Worm (Caenorhabditis elegans): ENCODE data around the gene Y42A5A.1.

The Y42A5A.1 gene

DNA sequence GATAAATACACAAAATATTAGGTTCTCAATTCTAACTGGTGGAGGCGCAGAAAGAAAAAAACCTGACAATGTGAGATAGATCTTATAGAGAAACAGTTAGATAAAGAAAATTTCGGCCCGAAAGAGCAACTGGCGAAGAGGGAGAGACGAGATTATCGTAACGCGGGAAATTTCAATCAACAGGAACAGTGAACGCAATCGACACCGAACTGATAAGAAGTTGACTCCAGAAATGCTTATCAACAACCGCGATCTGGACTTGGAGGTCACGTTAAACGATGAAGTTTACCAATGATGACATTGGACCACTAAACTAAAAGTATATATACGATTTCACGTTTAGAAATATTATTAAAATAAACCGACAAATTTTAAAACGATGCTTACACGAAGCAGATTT is 11.3 kb upstream of the Y42A5A.1 start (continued):
- TF ChIP-seq ztf-1 (GFP tag; conservative IDR thresholded peaks at IDR 0.05): no peak

DNA sequence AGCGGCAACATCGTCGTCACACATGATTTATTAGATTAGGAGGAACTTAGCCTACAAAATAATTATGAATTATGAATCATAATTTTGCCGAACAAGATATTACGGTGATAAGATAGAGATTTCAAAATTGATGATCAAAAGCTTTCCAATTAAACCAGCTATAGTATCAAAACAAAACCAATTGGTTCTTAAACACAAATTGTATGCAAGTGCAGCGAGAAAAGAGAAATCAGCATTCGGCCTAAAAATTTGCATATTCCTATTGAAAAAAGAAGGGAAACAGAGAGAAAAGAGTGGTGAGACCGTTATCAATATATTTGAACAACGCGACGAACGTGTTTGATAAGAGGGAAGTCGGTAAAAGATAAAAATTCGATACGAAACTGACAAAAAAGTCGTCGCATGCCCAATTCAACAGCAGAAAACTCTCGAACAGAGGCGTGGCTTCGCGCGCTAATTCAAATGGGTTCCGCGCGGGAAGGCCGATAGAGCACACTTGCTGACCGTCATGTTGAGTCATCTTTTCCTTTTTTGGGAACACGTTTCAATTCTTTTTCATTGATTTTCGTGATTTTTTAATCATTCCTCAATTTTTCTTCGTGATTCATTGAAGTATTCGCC is 9.5 kb upstream of the Y42A5A.1 start, which contains the start of gene act-2:
Gene act-2 (minus strand): TSS at position 51 of the 621 bp plus-strand sequence.
- TF ChIP-seq alr-1 (tag; optimal IDR thresholded peaks at IDR 0.05) (no peak), mab-5 (tag; optimal IDR thresholded peaks at IDR 0.05) (peak; percentile 21), ztf-1 (GFP tag; conservative IDR thresholded peaks at IDR 0.05) (no peak), sem-4 (tag; optimal IDR thresholded peaks at IDR 0.05) (peak; percentile 80), nhr-6 (tag; optimal IDR thresholded peaks at IDR 0.05) (no peak), dmd-4 (tag; optimal IDR thresholded peaks at IDR 0.05) (no peak), lin-13 (GFP tag; optimal IDR thresholded peaks at IDR 0.05) (peak; percentile 74), lin-11 (tag; optimal IDR thresholded peaks at IDR 0.05) (peak; percentile 76), nhr-237 (tag; optimal IDR thresholded peaks at IDR 0.05) (no peak), ztf-11 (tag; optimal IDR thresholded peaks at IDR 0.05) (no peak), unc-55 (GFP tag; optimal IDR thresholded peaks at IDR 0.05) (peak; percentile 86), mbf-1 (tag; optimal IDR thresholded peaks at IDR 0.05) (no peak), egl-27 (tag; optimal IDR thresholded peaks at IDR 0.05) (no peak), nhr-11 (tag; optimal IDR thresholded peaks at IDR 0.05) (no peak), aly-2 (tag; optimal IDR thresholded peaks at IDR 0.05) (no peak), R02D3.7 (tag; optimal IDR thresholded peaks at IDR 0.05) (no peak), nhr-10 (tag; optimal IDR thresholded peaks at IDR 0.05) (no peak), ztf-4 (tag; optimal IDR thresholded peaks at IDR 0.05) (peak; percentile 50), C34F6.9 (tag; optimal IDR thresholded peaks at IDR 0.05) (peak; percentile 88), mdl-1 (tag; optimal IDR thresholded peaks at IDR 0.05) (no peak), zag-1 (tag; optimal IDR thresholded peaks at IDR 0.05) (peak; percentile 15), nhr-129 (tag; optimal IDR thresholded peaks at IDR 0.05) (peak; percentile 76), ceh-82 (tag; optimal IDR thresholded peaks at IDR 0.05) (no peak), unc-62 (GFP tag; optimal IDR thresholded peaks at IDR 0.05) (no peak), skn-1 (tag; optimal IDR thresholded peaks at IDR 0.05) (no peak), F13H6.1 (tag; optimal IDR thresholded peaks at IDR 0.05) (peak; percentile 44), nhr-77 (tag; optimal IDR thresholded peaks at IDR 0.05) (no peak), ZK546.5 (tag; optimal IDR thresholded peaks at IDR 0.05) (no peak), crh-2 (tag; optimal IDR thresholded peaks at IDR 0.05) (peak; percentile 86), gmeb-1 (tag; optimal IDR thresholded peaks at IDR 0.05) (peak; percentile 69), elt-1 (tag; optimal IDR thresholded peaks at IDR 0.05) (no peak), nhr-23 (tag; optimal IDR thresholded peaks at IDR 0.05) (no peak), lsy-2 (tag; optimal IDR thresholded peaks at IDR 0.05) (peak in 1 of 2 experiments; percentile 75), Y55F3AM.14 (GFP tag; optimal IDR thresholded peaks at IDR 0.05) (no peak), nhr-25 (tag; optimal IDR thresholded peaks at IDR 0.05) (peak; percentile 84), sma-3 (GFP tag; optimal IDR thresholded peaks at IDR 0.05) (peak; percentile 87), nhr-12 (tag; optimal IDR thresholded peaks at IDR 0.05) (no peak), elt-3 (tag; optimal IDR thresholded peaks at IDR 0.05) (no peak), nhr-21 (tag; optimal IDR thresholded peaks at IDR 0.05) (peak; percentile 20), ama-1 (optimal IDR thresholded peaks at IDR 0.05) (peak; percentile 40), fos-1 (tag; optimal IDR thresholded peaks at IDR 0.05) (peak; percentile 97), snpc-4 (tag; optimal IDR thresholded peaks at IDR 0.05) (peak; percentile 55), unc-39 (tag; optimal IDR thresholded peaks at IDR 0.05) (no peak), blmp-1 (tag; optimal IDR thresholded peaks at IDR 0.05; ENCODE audit: insufficient read depth) (peak; percentile 57), sma-9 (GFP tag; optimal IDR thresholded peaks at IDR 0.05) (peak; percentile 8), sma-9 (tag; optimal IDR thresholded peaks at IDR 0.05) (no peak), peb-1 (tag; optimal IDR thresholded peaks at IDR 0.05) (no peak), lin-39 (tag; optimal IDR thresholded peaks at IDR 0.05) (no peak), ceh-16 (tag; optimal IDR thresholded peaks at IDR 0.05) (peak; percentile 64)

Data from whole organism, L2 larva.